Worm (Caenorhabditis elegans) whole organism, young adult: ENCODE results near the gene dnsn-1.

Experiments used
- F57C9.4 ChIP-seq: sonication (generic microtip); optimal IDR thresholded peaks from 2 replicates; lab custom pipeline; 2017; ENCODE audit warnings: mild to moderate bottlenecking, missing genetic modification characterization, missing compliant biosample characterization
- T07F8.4 ChIP-seq: sonication (generic microtip); optimal IDR thresholded peaks from 2 replicates; lab custom pipeline; 2016; ENCODE audit warnings: mild to moderate bottlenecking, missing genetic modification characterization, moderate library complexity, missing compliant biosample characterization
- Y56A3A.18 ChIP-seq: fragments of 200-800 bp; sonication (Bioruptor generic); IDR thresholded peaks from 2 replicates; pipeline ENCODE4 v1.3.6; 2022; ENCODE audit warnings: missing genetic modification reagents, missing genetic modification characterization, missing compliant biosample characterization
- akir-1 ChIP-seq: fragments of 200-800 bp; sonication (Bioruptor generic); optimal IDR thresholded peaks from 2 replicates; lab custom pipeline; 2018; ENCODE audit warnings: mild to moderate bottlenecking, missing genetic modification characterization, moderate library complexity, missing compliant biosample characterization
- ama-1 ChIP-seq, 3 experiments: fragments of 150-350 bp in 1 of 3; sonication (generic microtip) in 2 of 3; optimal IDR thresholded peaks; 2 replicates each; lab custom pipeline; 2014 to 2018; ENCODE audit warnings: missing biosample characterization in 2 of 3, missing genetic modification characterization in 2 of 3, missing genetic modification reagents in 2 of 3
- aptf-3 ChIP-seq: fragments of 200-800 bp; sonication (Bioruptor generic); IDR thresholded peaks from 2 replicates; pipeline ENCODE4 v1.3.6; 2022; ENCODE audit warnings: missing genetic modification characterization, missing compliant biosample characterization
- attf-6 ChIP-seq: fragments of 200-800 bp; sonication (Bioruptor generic); IDR thresholded peaks from 2 replicates; pipeline ENCODE4 v1.3.6; 2022; ENCODE audit warnings: missing genetic modification reagents, missing genetic modification characterization, missing compliant biosample characterization
- bed-2 ChIP-seq: fragments of 200-800 bp; sonication (Bioruptor generic); IDR thresholded peaks from 2 replicates; pipeline ENCODE4 v1.3.6; 2022; ENCODE audit warnings: missing genetic modification reagents, missing genetic modification characterization, missing compliant biosample characterization
- egrh-3 ChIP-seq: fragments of 200-800 bp; sonication (Bioruptor generic); IDR thresholded peaks from 2 replicates; pipeline ENCODE4 v1.3.6; 2022; ENCODE audit warnings: missing genetic modification reagents, missing genetic modification characterization, missing compliant biosample characterization
- him-1 ChIP-seq: sonication (generic microtip); optimal IDR thresholded peaks from 2 replicates; lab custom pipeline; 2016; ENCODE audit warnings: missing genotype, missing genetic modification reagents, missing genetic modification characterization, missing compliant biosample characterization
- lin-40 ChIP-seq: sonication (generic microtip); optimal IDR thresholded peaks from 2 replicates; lab custom pipeline; 2016; ENCODE audit warnings: missing genetic modification characterization, mild to moderate bottlenecking, missing compliant biosample characterization, missing genotype, missing genetic modification reagents
- lsl-1 ChIP-seq: fragments of 200-800 bp; sonication (Bioruptor generic); optimal IDR thresholded peaks from 2 replicates; lab custom pipeline; 2018; ENCODE audit warnings: mild to moderate bottlenecking, missing genetic modification characterization, moderate library complexity, missing compliant biosample characterization
- madf-10 ChIP-seq: sonication (generic microtip); optimal IDR thresholded peaks from 2 replicates; lab custom pipeline; 2016; ENCODE audit warnings: mild to moderate bottlenecking, missing genetic modification characterization, missing compliant biosample characterization
- madf-3 ChIP-seq: fragments of 200-800 bp; sonication (Bioruptor generic); IDR thresholded peaks from 2 replicates; pipeline ENCODE4 v1.3.6; 2022; ENCODE audit warnings: missing genetic modification reagents, missing genetic modification characterization, missing compliant biosample characterization
- madf-6 ChIP-seq: fragments of 200-800 bp; sonication (Bioruptor generic); IDR thresholded peaks from 2 replicates; pipeline ENCODE4 v1.3.6; 2022; ENCODE audit warnings: missing genetic modification reagents, missing genetic modification characterization, missing compliant biosample characterization
- nhr-80 ChIP-seq: sonication (generic microtip); optimal IDR thresholded peaks from 2 replicates; lab custom pipeline; 2016; ENCODE audit warnings: missing genetic modification characterization, missing compliant biosample characterization
- rec-8 ChIP-seq, 2 experiments: sonication (generic microtip); optimal IDR thresholded peaks; 2 replicates each; lab custom pipeline; 2016; ENCODE audit warnings: mild to moderate bottlenecking in 2 of 2, missing genetic modification characterization in 2 of 2, missing genetic modification reagents in 2 of 2, missing genotype in 2 of 2, missing biosample characterization in 1 of 2, missing compliant biosample characterization in 1 of 2, moderate library complexity in 1 of 2
- snpc-1.3 ChIP-seq: sonication (generic microtip); optimal IDR thresholded peaks from 2 replicates; lab custom pipeline; 2017; ENCODE audit warnings: missing genetic modification characterization, mild to moderate bottlenecking, missing compliant biosample characterization, antibody characterized with exemption, moderate library complexity, missing genotype, missing genetic modification reagents; ENCODE audit not compliant: insufficient read depth
- snpc-4 ChIP-seq, 5 experiments: fragments of 150-350 bp in 1 of 5; sonication (generic microtip) in 4 of 5; optimal IDR thresholded peaks; 2 replicates each; lab custom pipeline; 2014 to 2018; ENCODE audit warnings: missing genetic modification characterization in 5 of 5, missing biosample characterization in 3 of 5, antibody characterized with exemption in 2 of 5, mild to moderate bottlenecking in 2 of 5, missing compliant biosample characterization in 2 of 5, missing genotype in 2 of 5, moderate library complexity in 2 of 5, missing genetic modification reagents in 1 of 5
- tbx-9 ChIP-seq: sonication (generic microtip); optimal IDR thresholded peaks from 2 replicates; lab custom pipeline; 2016; ENCODE audit warnings: borderline replicate concordance, missing genetic modification characterization, inconsistent platforms, missing compliant biosample characterization
- xnd-1 ChIP-seq: sonication (generic microtip); optimal IDR thresholded peaks from 2 replicates; lab custom pipeline; 2016; ENCODE audit warnings: missing genotype, missing genetic modification reagents, missing genetic modification characterization, missing compliant biosample characterization
- zfh-2 ChIP-seq: fragments of 200-800 bp; sonication (Bioruptor generic); conservative IDR thresholded peaks from 2 replicates; pipeline ENCODE4 v1.3.6; 2022; ENCODE audit warnings: missing genetic modification reagents, missing genetic modification characterization, missing compliant biosample characterization
- ztf-18 ChIP-seq: sonication (generic microtip); optimal IDR thresholded peaks from 2 replicates; lab custom pipeline; 2016; ENCODE audit warnings: missing genotype, mild to moderate bottlenecking, missing genetic modification characterization, missing compliant biosample characterization
- ztf-6 ChIP-seq: fragments of 200-800 bp; sonication (Bioruptor generic); IDR thresholded peaks from 2 replicates; pipeline ENCODE4 v1.3.6; 2022; ENCODE audit warnings: missing genetic modification reagents, missing genetic modification characterization, missing compliant biosample characterization

The dnsn-1 gene

DNA sequence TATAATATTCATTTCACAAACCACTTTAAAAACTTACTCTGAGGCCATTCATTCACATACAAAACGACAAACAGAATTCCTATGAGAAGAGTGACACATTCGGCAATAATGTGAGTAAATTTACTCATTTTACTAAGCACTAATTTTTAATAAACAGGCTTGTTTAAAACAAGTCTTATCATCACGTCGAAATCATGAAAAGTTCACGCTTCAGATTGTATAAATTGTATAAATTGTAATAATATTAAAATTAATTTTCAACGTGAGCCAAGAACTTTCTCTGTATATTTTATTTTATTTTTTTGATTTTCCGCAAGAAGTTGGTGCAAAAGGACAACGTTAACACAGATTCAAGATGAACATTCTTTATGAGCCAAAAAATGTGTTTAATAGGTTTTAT lies 8.1 kb upstream of the dnsn-1 start, which contains the start of gene C24H12.6:
TSS of gene C24H12.6 (minus strand) at position 101 of the 400 bp plus-strand sequence.
- no peak for TF ChIP-seq snpc-4 (GFP tag; optimal IDR thresholded peaks at IDR 0.05; lab: Kevin White, UChicago)
- TF ChIP-seq snpc-4 (tag; optimal IDR thresholded peaks at IDR 0.05; lab: Kevin White, UChicago), result no peak
- TF ChIP-seq Y56A3A.18 (GFP tag; lab: Robert Waterston, UW), result no peak
- TF ChIP-seq lsl-1 (GFP tag; lab: Kevin White, UChicago), result no peak
- no peak for TF ChIP-seq aptf-3

DNA sequence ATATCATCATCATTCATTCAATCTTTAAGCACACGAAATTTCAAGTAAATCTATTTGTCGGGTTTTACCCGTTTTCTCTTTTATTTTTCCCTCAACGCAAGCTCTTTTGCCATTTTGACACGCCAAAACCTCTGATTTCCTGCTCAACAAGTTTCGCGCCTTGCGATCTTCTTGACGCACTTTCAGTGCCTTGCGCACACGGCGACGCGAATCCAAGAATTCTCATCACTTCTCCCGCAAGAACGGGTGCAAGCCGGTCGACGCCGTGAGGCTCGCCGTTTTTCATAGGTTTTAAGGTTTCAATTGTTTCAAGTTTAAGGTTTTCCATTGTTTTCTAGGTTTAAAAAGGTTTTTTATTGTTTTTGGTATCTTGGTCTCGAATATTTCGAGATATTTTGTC lies 6.1 kb upstream of the dnsn-1 start:
- TF ChIP-seq him-1 (tag; lab: Kevin White, UChicago), result peak; percentile 56
- peak; percentile 87 for TF ChIP-seq ztf-18 (tag; lab: Kevin White, UChicago)
- 0 out of 2 replicates have a peak, but pooled peaks have one; percentile 47 for TF ChIP-seq madf-6 (GFP tag; lab: Robert Waterston, UW)

DNA sequence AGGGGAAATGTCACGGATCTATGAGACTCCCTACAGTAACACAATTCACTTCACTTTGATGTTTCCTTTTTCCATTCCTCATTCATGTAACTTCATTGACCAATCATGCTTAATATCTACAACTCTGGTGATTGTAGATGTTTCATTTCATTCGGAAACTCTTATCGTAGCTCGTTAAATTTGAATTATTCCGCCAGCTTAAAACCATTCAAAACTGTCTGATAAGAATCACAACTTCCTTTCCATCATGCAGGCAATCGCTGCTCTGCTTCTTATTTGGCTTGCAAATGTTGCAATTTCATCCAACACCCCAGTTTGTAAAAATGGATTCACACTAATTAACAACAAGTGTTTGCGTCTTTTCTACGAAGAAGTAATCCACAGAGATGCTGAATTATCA lies 8.3 kb downstream of the dnsn-1 start, which contains the start of gene clec-10:
TSS of gene clec-10 (plus strand) at position 244 of the 400 bp plus-strand sequence.
- TF ChIP-seq ztf-18 (tag; lab: Kevin White, UChicago) (no peak), madf-3 (GFP tag; lab: Robert Waterston, UW) (no peak), bed-2 (GFP tag; lab: Robert Waterston, UW) (no peak), nhr-80 (peak; percentile 35), tbx-9 (no peak), F57C9.4 (tag; lab: Kevin White, UChicago) (no peak), egrh-3 (GFP tag; lab: Robert Waterston, UW) (no peak)

DNA sequence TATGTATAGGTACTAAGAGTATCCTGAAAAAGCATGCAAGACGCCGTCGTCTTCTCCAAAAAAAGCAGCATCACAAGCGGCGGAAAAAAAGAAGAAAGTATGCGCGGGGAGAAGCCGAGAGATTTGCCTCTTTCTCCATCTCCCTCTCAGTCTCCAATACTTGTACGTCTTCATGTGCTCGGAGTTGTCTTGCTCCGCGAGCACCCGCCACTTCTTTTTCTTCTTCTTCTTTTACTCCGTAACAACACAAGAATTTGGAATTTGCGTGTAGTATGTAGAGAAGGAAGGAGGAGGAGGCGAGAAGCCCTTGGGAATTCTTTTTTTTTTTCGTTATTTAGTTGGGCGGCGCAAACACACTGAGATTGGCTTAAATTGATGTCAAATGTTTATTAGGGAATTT lies 9.5 kb downstream of the dnsn-1 start:
- TF ChIP-seq zfh-2 (GFP tag; lab: Robert Waterston, UW), result 0 out of 2 replicates have a peak, but pooled peaks have one; percentile 26
- TF ChIP-seq xnd-1, result no peak

DNA sequence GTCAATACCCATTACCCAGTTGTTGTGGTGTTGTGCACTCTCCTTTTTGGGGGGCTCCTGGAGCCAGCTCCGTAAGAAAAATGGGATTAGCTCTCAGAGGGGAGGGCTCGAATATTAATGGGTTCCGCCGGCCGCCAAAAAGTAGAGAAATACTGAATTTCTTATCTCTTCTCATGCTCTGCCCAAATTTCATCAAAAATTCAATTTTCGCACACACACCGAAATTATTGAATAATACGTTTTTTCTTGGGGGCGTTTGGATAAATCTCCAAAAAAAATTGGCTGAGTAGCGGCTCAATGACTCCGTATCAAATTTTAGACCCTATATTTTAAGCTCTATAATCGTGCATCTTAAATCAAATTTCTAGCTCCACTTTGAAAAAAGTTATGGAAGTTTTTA lies 10.6 kb downstream of the dnsn-1 start:
- TF ChIP-seq attf-6 (GFP tag; lab: Robert Waterston, UW) (no peak), lin-40 (no peak), snpc-1.3 (tag; lab: Kevin White, UChicago) (no peak), bed-2 (GFP tag; lab: Robert Waterston, UW) (no peak), rec-8 (tag; optimal IDR thresholded peaks at IDR 0.05; lab: Kevin White, UChicago) (no peak), madf-10 (tag; lab: Kevin White, UChicago) (no peak)

DNA sequence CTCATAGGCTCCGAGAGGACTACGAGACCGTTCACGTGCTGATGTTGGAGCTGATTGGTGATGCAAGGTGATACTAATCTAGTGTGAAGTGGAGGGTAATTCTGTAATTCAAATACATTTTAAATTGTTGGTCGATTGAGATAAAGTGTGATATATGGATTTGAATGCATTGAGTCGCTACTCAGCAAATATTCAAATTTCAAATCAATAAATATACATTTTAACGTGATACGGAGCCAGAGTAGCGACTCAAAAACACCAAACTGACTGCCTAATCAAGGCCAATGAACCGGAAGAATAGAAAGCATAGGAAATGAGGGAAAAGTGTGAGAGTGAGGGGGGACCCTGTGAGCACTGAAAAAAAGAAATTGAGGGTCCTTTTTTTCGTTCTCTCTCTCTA lies 11.4 kb downstream of the dnsn-1 start, which contains the start of gene C03H5.6:
TSS of gene C03H5.6 (minus strand) at position 101 of the 400 bp plus-strand sequence.
- TF ChIP-seq akir-1 (GFP tag; lab: Kevin White, UChicago), result no peak
- TF ChIP-seq attf-6 (GFP tag; lab: Robert Waterston, UW), result no peak
- no peak for TF ChIP-seq T07F8.4 (tag; lab: Kevin White, UChicago)
- TF ChIP-seq ztf-6, result no peak
- TF ChIP-seq zfh-2 (GFP tag; lab: Robert Waterston, UW), result 0 out of 2 replicates have a peak, but pooled peaks have one; percentile 33
- TF ChIP-seq ama-1 (optimal IDR thresholded peaks at IDR 0.05; lab: Kevin White, UChicago), result no peak
- no peak for TF ChIP-seq ama-1 (GFP tag; optimal IDR thresholded peaks at IDR 0.05; lab: Kevin White, UChicago)
- TF ChIP-seq F57C9.4 (tag; lab: Kevin White, UChicago), result no peak
- TF ChIP-seq, all 124 proteins: peak for 1

DNA sequence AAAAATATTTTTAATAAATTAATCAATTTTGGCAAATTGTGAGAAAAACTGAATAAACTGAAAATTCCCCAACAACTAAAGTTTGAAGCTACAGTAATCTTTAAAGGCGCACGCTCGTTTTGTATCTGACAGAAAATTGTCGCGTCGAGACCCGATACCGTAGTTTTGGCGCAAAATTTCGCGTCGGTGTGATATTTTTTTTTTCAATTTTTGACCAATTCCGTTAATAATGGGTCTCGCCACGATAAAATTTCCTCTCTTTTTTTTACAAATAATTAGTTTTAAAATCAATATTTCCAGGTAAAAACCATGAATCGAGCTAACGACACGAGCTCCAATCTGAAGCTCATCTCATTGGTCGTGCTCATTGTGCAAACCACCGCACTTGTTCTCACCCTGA lies 22.2 kb downstream of the dnsn-1 start, which contains the start of gene nstp-4:
TSS of gene nstp-4 (plus strand) at position 301 of the 400 bp plus-strand sequence.
- TF ChIP-seq nhr-80 (no peak), madf-6 (GFP tag; lab: Robert Waterston, UW) (no peak)
